Worm (Caenorhabditis elegans): ENCODE data around the gene dpy-31.

The dpy-31 gene

ce11 chrIII:7230841-7231240, 28.8 kb downstream of the dpy-31 start, which contains the start of gene R151.10:
Gene R151.10 (minus strand): TSS chrIII:7230941.
- TF ChIP-seq mdl-1 (tag; optimal IDR thresholded peaks at IDR 0.05) = no peak
- no peak for TF ChIP-seq ztf-11 (tag; optimal IDR thresholded peaks at IDR 0.05)
- TF ChIP-seq mab-9 (GFP tag; IDR thresholded peaks at IDR 0.05) = no peak
- TF ChIP-seq ceh-63 (GFP tag; optimal IDR thresholded peaks at IDR 0.05) = no peak
- no peak for TF ChIP-seq efl-1 (optimal IDR thresholded peaks at IDR 0.05)
- TF ChIP-seq efl-1 (GFP tag; optimal IDR thresholded peaks at IDR 0.05 in 1 of 2) = no peak
- no peak for TF ChIP-seq C04F5.9 (tag; optimal IDR thresholded peaks at IDR 0.05)
- TF ChIP-seq nhr-84 (tag; optimal IDR thresholded peaks at IDR 0.05) = no peak
- no peak for TF ChIP-seq lir-3 (tag; optimal IDR thresholded peaks at IDR 0.05; ENCODE audit: poor library complexity)

DNA sequence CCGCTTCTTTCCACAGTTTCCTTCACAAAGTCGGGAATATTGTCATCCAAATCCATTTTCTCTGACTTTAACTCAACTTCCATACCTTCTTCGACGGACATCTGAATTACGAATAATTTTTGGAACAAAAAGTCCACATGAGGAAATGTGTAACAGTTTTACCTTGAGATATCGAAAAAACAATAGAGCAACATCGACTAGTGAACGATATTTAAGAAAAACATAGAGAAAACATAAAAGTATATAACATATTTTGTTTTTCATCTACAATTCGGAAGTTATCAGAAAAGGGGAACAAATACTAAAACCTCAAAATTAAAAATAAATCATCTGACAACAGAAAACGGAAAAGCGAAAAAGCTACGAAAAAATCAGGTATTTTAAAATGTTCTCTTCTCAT, 30.8 kb downstream of the dpy-31 start, which contains the start of gene adr-2:
Gene adr-2, minus strand, starts transcription at position 101 of the 400 bp plus-strand sequence.
- TF ChIP-seq zag-1 (tag; optimal IDR thresholded peaks at IDR 0.05) (no peak), fkh-4 (tag; optimal IDR thresholded peaks at IDR 0.05; ENCODE audit: borderline replicate concordance) (no peak), ama-1 (optimal IDR thresholded peaks at IDR 0.05) (no peak), ceh-88 (GFP tag; IDR thresholded peaks at IDR 0.05) (no peak), nhr-12 (tag; optimal IDR thresholded peaks at IDR 0.05) (no peak), lin-35 (GFP tag; optimal IDR thresholded peaks at IDR 0.05) (no peak), lsy-2 (tag; optimal IDR thresholded peaks at IDR 0.05) (no peak), snu-23 (GFP tag; optimal IDR thresholded peaks at IDR 0.05) (no peak), nhr-28 (tag; optimal IDR thresholded peaks at IDR 0.05) (no peak), ztf-11 (tag; optimal IDR thresholded peaks at IDR 0.05) (no peak), lin-13 (GFP tag; optimal IDR thresholded peaks at IDR 0.05) (no peak), fos-1 (tag; optimal IDR thresholded peaks at IDR 0.05) (no peak), lin-14 (GFP tag; optimal IDR thresholded peaks at IDR 0.05) (no peak)

- TF ChIP-seq ceh-63 (GFP tag; optimal IDR thresholded peaks at IDR 0.05) (no peak), nhr-237 (tag; optimal IDR thresholded peaks at IDR 0.05) (no peak), nhr-71 (tag; optimal IDR thresholded peaks at IDR 0.05) (peak; percentile 82), pax-3 (tag; optimal IDR thresholded peaks at IDR 0.05) (no peak), skn-1 (tag; optimal IDR thresholded peaks at IDR 0.05) (peak; percentile 57), ceh-88 (GFP tag; IDR thresholded peaks at IDR 0.05) (no peak), C04F5.9 (tag; optimal IDR thresholded peaks at IDR 0.05) (peak; percentile 39), nhr-47 (tag; optimal IDR thresholded peaks at IDR 0.05) (peak; percentile 76), nhr-76 (tag; optimal IDR thresholded peaks at IDR 0.05) (no peak), tlp-1 (tag; optimal IDR thresholded peaks at IDR 0.05) (no peak), ces-1 (GFP tag; optimal IDR thresholded peaks at IDR 0.05) (no peak), fkh-8 (tag; optimal IDR thresholded peaks at IDR 0.05) (peak; percentile 18), ceh-8 (GFP tag; optimal IDR thresholded peaks at IDR 0.05) (no peak), ceh-90 (tag; optimal IDR thresholded peaks at IDR 0.05) (no peak), elt-3 (tag; optimal IDR thresholded peaks at IDR 0.05) (peak in 1 of 6 experiments; percentile 53), alr-1 (tag; optimal IDR thresholded peaks at IDR 0.05; ENCODE audit: borderline replicate concordance) (no peak), nhr-90 (tag; optimal IDR thresholded peaks at IDR 0.05; ENCODE audit: poor library complexity) (peak; percentile 78), C34B4.2 (tag; optimal IDR thresholded peaks at IDR 0.05) (no peak), egl-27 (tag; optimal IDR thresholded peaks at IDR 0.05) (no peak), unc-130 (tag; optimal IDR thresholded peaks at IDR 0.05) (peak; percentile 90), dpl-1 (GFP tag; optimal IDR thresholded peaks at IDR 0.05) (peak; percentile 60 to 79 (median 79)), fkh-4 (tag; optimal IDR thresholded peaks at IDR 0.05; ENCODE audit: borderline replicate concordance) (no peak), elt-2 (tag; optimal IDR thresholded peaks at IDR 0.05) (peak; percentile 35), pqm-1 (tag; optimal IDR thresholded peaks at IDR 0.05) (no peak), zag-1 (tag; optimal IDR thresholded peaks at IDR 0.05) (no peak), unc-30 (tag; optimal IDR thresholded peaks at IDR 0.05) (no peak), snu-23 (GFP tag; optimal IDR thresholded peaks at IDR 0.05) (peak; percentile 85), Y116A8C.19 (tag; optimal IDR thresholded peaks at IDR 0.05; ENCODE audit: borderline replicate concordance) (no peak), lir-3 (tag; optimal IDR thresholded peaks at IDR 0.05; ENCODE audit: poor library complexity) (peak; percentile 38), lin-15B (tag; optimal IDR thresholded peaks at IDR 0.05) (peak; percentile 39), lin-35 (GFP tag; optimal IDR thresholded peaks at IDR 0.05) (peak; percentile 77 to 80), zip-4 (GFP tag; optimal IDR thresholded peaks at IDR 0.05) (peak; percentile 35), hlh-17 (GFP tag; optimal IDR thresholded peaks at IDR 0.05; ENCODE audit: borderline replicate concordance) (no peak), nhr-12 (tag; optimal IDR thresholded peaks at IDR 0.05) (no peak), ets-5 (GFP tag; IDR thresholded peaks at IDR 0.05) (no peak), fkh-10 (GFP tag; optimal IDR thresholded peaks at IDR 0.05) (no peak)
Observed at ce11 chrIII:7234148-7234547, 32.1 kb downstream of the dpy-31 start, which contains the start of gene ndus-8. Gene ndus-8 (minus strand): TSS chrIII:7234202.

Data from whole organism, L1 larva.